Worm (Caenorhabditis elegans): Measurements from ENCODE around the gene tebp-2.

DNA sequence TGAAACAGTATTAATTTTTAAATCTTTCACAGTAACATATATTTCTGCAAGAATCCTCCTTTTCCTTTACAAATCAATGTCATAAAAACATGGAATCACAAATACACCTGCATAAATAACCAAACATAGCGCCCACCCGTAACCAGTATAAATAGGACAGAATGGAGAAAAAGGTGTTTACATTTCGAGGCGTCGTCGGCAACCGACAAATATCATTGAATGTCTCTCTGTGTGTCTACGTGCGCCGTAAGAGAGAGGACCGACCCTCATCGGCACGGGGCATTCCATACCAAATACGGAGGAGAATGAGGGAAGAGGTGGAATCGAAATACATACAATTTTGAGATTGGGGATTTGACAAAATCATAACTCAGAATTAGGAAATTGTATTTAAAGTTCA, 23.7 kb downstream of the tebp-2 start:
- no peak for TF ChIP-seq dpl-1 (GFP tag; optimal IDR thresholded peaks at IDR 0.05)
- TF ChIP-seq nhr-84 (tag; optimal IDR thresholded peaks at IDR 0.05) = no peak
